Fruit fly (Drosophila melanogaster) whole organism: Measurements from ENCODE around the gene CG2218.

Experiments used
- CG8478 ChIP-seq: fragments of >200 bp; optimal IDR thresholded peaks from 2 replicates; lab custom pipeline; 2018; ENCODE audit warnings: inconsistent platforms
- EcR ChIP-seq, 2 experiments: fragments of >200 bp; optimal IDR thresholded peaks; 2 replicates each; lab custom pipeline; 2017; ENCODE audit warnings: missing biosample characterization in 2 of 2, missing genetic modification characterization in 2 of 2, missing genetic modification reagents in 2 of 2
- psq ChIP-seq: fragments of >200 bp; optimal IDR thresholded peaks from 2 replicates; lab custom pipeline; 2017
- usp ChIP-seq: fragments of >200 bp; optimal IDR thresholded peaks from 2 replicates; lab custom pipeline; 2017; ENCODE audit warnings: missing biosample characterization, missing genetic modification characterization, mixed read lengths

- TF ChIP-seq psq (lab: Kevin White, UChicago): no peak
- no peak for TF ChIP-seq EcR (GFP tag; optimal IDR thresholded peaks at IDR 0.05; lab: Kevin White, UChicago)
- no peak for TF ChIP-seq CG8478
- TF ChIP-seq usp (GFP tag; lab: Kevin White, UChicago): no peak
These were observed 47.8 kb upstream of the CG2218 start for dm6 chr3R:30475910-30476309.
